Worm (Caenorhabditis elegans): ENCODE measurements around the gene txt-5.

The txt-5 gene

DNA sequence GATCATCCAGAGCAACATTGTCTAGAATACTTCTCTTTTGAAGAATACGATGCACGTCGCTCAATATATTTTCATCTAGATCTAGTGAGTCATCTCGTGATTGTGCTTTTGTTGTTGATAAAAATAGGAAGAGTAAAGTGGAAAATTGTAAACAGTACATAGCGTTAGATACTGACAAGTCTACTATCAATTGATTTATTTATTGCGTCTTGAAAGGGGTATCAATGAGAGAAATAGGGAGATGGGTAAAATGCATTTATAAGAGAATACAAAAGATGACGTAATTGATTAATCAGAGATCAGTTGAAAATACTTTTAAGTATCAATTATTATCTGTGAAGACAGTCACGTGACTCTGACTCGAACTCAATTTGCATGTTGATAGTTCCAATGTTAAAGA, at the start of gene txt-5:
Gene txt-5 (minus strand): TSS at position 224 of the 400 bp plus-strand sequence.
- TF ChIP-seq klf-2 (GFP tag; conservative IDR thresholded peaks at IDR 0.05) (no peak), ztf-29 (GFP tag; IDR thresholded peaks at IDR 0.05) (no peak), cog-1 (tag; optimal IDR thresholded peaks at IDR 0.05) (no peak), flt-1 (GFP tag; IDR thresholded peaks at IDR 0.05) (no peak), tab-1 (GFP tag; IDR thresholded peaks at IDR 0.05) (no peak), ref-1 (GFP tag; conservative IDR thresholded peaks at IDR 0.05) (no peak), T22C8.4 (GFP tag; IDR thresholded peaks at IDR 0.05) (no peak), ztf-23 (GFP tag; IDR thresholded peaks at IDR 0.05) (no peak), med-1 (GFP tag; optimal IDR thresholded peaks at IDR 0.05; ENCODE audit: insufficient read depth) (no peak)

DNA sequence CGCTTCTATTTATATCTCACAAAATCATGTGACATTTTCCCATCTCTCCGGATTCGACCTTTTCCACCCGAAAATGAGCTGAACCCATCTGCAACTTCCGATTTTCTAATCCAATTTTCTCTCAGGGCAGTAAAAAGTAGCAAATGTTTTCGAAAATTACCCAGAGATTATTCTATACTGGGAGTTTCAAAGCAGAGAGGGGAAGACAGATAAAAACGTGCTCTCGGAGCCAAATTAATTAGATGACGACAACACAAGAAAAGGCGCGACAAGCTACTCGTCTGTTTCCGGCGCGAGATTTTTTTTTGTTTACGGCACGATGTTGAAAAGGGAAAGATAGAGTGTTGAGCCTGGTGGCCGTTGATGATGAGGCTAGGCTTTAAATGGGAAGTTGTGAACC, 47.5 kb upstream of the txt-5 start:
- TF ChIP-seq klf-2 (GFP tag; conservative IDR thresholded peaks at IDR 0.05) = no peak
- no peak for TF ChIP-seq ztf-29 (GFP tag; IDR thresholded peaks at IDR 0.05)
- no peak for TF ChIP-seq cog-1 (tag; optimal IDR thresholded peaks at IDR 0.05)
- TF ChIP-seq ztf-23 (GFP tag; IDR thresholded peaks at IDR 0.05) = no peak
- TF ChIP-seq T22C8.4 (GFP tag; IDR thresholded peaks at IDR 0.05) = no peak
- no peak for TF ChIP-seq ref-1 (GFP tag; conservative IDR thresholded peaks at IDR 0.05)
- TF ChIP-seq med-1 (GFP tag; optimal IDR thresholded peaks at IDR 0.05; ENCODE audit: insufficient read depth) = no peak
- no peak for TF ChIP-seq flt-1 (GFP tag; IDR thresholded peaks at IDR 0.05)
- TF ChIP-seq tab-1 (GFP tag; IDR thresholded peaks at IDR 0.05) = no peak

DNA sequence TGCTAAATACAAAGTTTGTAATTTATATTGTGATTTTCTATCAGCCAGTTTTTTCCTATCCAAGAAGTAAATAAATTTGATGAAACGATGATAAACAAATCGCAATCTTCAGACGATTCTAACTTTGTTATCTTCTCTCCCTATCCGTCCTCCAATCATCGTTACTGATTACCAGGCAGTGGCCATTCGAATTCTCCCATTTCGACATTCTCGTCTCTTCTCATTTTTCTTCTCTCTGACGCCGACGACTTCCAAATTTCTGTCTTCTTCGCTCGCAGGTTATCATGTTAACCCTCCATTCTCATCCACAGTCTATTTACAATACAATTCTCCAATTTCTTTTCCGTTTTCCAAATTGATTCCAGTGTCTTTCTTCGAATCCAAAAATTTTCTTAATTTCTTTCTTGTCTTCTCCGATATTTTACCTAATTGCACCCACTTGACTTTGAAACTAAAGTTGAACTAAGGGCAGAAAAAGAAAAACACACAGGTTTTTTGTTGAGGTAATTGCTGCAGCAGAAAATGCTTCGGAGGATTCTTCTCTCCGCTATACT, 41.6 kb upstream of the txt-5 start, which contains the start of gene F40A3.2:
Gene F40A3.2 (plus strand): TSS at position 504 of the 554 bp plus-strand sequence.
- TF ChIP-seq ztf-23 (GFP tag; IDR thresholded peaks at IDR 0.05) = no peak
- no peak for TF ChIP-seq tab-1 (GFP tag; IDR thresholded peaks at IDR 0.05)
- TF ChIP-seq med-1 (GFP tag; optimal IDR thresholded peaks at IDR 0.05; ENCODE audit: insufficient read depth) = no peak
- TF ChIP-seq T22C8.4 (GFP tag; IDR thresholded peaks at IDR 0.05) = no peak
- no peak for TF ChIP-seq ref-1 (GFP tag; conservative IDR thresholded peaks at IDR 0.05)
- no peak for TF ChIP-seq cog-1 (tag; optimal IDR thresholded peaks at IDR 0.05)
- TF ChIP-seq flt-1 (GFP tag; IDR thresholded peaks at IDR 0.05) = no peak
- no peak for TF ChIP-seq ztf-29 (GFP tag; IDR thresholded peaks at IDR 0.05)
- TF ChIP-seq klf-2 (GFP tag; conservative IDR thresholded peaks at IDR 0.05) = no peak

DNA sequence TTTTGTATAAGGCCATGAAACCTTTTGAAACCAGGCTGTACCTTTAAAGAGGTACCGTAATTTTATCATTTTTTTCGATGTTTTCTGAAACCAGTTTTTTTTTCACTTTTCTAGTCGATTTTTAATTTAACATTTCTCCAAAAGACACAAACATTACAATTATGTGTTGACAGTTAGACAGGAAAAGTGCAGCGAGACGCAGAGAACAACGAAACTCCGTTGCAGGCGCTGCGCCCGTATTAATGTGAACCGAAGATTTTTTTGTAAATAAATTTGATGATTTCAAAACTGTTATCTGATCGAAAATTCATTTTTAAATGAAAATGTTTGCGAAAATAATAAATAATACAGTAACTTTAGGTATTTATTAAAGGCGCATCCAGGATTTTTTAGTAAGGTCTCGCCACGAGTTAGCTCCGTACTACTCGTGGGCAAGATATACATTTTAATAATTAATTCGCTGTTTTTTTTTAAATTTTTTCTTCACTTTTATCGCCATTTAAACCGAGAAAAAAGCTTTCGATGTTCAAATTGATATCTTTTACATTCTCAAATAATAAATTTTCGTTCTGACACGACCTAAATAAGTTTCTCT, 40.0 kb upstream of the txt-5 start, which contains the start of gene F40A3.3:
Gene F40A3.3 (plus strand): TSS at position 564 of the 595 bp plus-strand sequence.
- TF ChIP-seq cog-1 (tag; optimal IDR thresholded peaks at IDR 0.05) (no peak), klf-2 (GFP tag; conservative IDR thresholded peaks at IDR 0.05) (no peak), tab-1 (GFP tag; IDR thresholded peaks at IDR 0.05) (no peak), ztf-23 (GFP tag; IDR thresholded peaks at IDR 0.05) (no peak), flt-1 (GFP tag; IDR thresholded peaks at IDR 0.05) (no peak), T22C8.4 (GFP tag; IDR thresholded peaks at IDR 0.05) (no peak), ref-1 (GFP tag; conservative IDR thresholded peaks at IDR 0.05) (no peak), ztf-29 (GFP tag; IDR thresholded peaks at IDR 0.05) (no peak), med-1 (GFP tag; optimal IDR thresholded peaks at IDR 0.05; ENCODE audit: insufficient read depth) (no peak)

DNA sequence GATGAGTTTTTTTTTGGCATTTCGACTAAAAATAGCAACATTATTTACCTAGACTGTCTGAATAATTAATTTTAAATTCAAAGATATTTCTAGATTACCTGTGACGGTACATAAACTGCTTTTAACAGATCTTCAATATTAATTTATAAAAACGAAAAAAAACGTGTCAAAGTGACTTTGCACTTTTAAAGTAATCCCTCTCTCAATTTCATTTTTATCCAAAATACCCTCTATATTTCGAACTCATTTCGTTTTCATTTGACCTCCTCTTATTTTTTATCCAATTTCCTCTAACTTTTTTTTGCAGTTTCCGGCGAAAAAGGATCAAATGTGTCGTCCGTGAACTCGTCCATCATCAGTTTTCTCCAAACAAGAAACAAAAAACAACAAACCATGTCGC, 38.5 kb upstream of the txt-5 start, which contains the start of gene F40A3.4:
Gene F40A3.4 (plus strand): TSS at position 301 of the 400 bp plus-strand sequence.
- TF ChIP-seq ztf-23 (GFP tag; IDR thresholded peaks at IDR 0.05) (no peak), ref-1 (GFP tag; conservative IDR thresholded peaks at IDR 0.05) (no peak), med-1 (GFP tag; optimal IDR thresholded peaks at IDR 0.05; ENCODE audit: insufficient read depth) (no peak), flt-1 (GFP tag; IDR thresholded peaks at IDR 0.05) (no peak), ztf-29 (GFP tag; IDR thresholded peaks at IDR 0.05) (no peak), T22C8.4 (GFP tag; IDR thresholded peaks at IDR 0.05) (no peak), klf-2 (GFP tag; conservative IDR thresholded peaks at IDR 0.05) (no peak), tab-1 (GFP tag; IDR thresholded peaks at IDR 0.05) (no peak), cog-1 (tag; optimal IDR thresholded peaks at IDR 0.05) (no peak)

DNA sequence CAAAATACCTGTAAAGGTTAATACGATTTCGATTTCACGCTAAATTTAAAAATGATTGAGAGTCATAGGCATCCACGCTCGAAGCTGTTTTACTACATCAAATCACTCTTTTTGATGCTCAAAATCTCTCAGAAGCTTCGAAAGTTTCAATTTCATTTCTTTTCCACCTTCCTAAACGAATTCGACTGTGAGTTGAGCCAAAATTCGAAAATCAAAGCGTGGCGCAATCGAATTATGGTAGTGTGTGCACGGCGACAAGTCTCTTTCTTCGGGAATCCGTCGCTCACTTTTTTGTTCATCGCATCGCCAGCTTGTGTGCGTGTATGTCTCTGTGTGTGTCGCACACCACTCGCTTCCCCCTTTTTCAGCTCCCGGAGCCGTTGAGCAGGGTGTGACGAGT, 36.0 kb upstream of the txt-5 start:
- no peak for TF ChIP-seq ztf-23 (GFP tag; IDR thresholded peaks at IDR 0.05)
- TF ChIP-seq med-1 (GFP tag; optimal IDR thresholded peaks at IDR 0.05; ENCODE audit: insufficient read depth) = no peak
- TF ChIP-seq cog-1 (tag; optimal IDR thresholded peaks at IDR 0.05) = no peak
- no peak for TF ChIP-seq ztf-29 (GFP tag; IDR thresholded peaks at IDR 0.05)
- TF ChIP-seq T22C8.4 (GFP tag; IDR thresholded peaks at IDR 0.05) = no peak
- no peak for TF ChIP-seq tab-1 (GFP tag; IDR thresholded peaks at IDR 0.05)
- TF ChIP-seq ref-1 (GFP tag; conservative IDR thresholded peaks at IDR 0.05) = no peak
- no peak for TF ChIP-seq flt-1 (GFP tag; IDR thresholded peaks at IDR 0.05)
- no peak for TF ChIP-seq klf-2 (GFP tag; conservative IDR thresholded peaks at IDR 0.05)

DNA sequence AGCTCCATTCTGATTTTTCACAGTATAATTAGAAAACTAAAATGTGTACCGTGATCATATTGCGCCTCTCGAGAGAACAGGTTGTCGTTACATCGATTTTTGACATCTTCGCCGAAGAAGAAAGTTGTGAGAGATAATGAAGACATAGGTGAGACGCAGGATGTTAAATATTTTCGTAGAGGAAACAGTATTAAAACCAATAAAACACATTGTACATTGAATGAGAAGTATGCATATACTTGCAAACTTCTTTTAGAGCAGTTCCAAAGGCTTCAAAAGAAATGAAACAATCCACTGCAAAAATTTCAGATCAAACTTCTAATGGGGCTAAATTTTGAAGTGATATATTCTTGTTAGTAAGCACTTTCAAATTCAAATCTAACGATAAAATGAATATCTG, 33.8 kb upstream of the txt-5 start, which contains the start of gene nipi-4:
Gene nipi-4 (minus strand): TSS at position 101 of the 400 bp plus-strand sequence.
- TF ChIP-seq ztf-29 (GFP tag; IDR thresholded peaks at IDR 0.05) (no peak), flt-1 (GFP tag; IDR thresholded peaks at IDR 0.05) (no peak), ref-1 (GFP tag; conservative IDR thresholded peaks at IDR 0.05) (no peak), med-1 (GFP tag; optimal IDR thresholded peaks at IDR 0.05; ENCODE audit: insufficient read depth) (no peak), ztf-23 (GFP tag; IDR thresholded peaks at IDR 0.05) (no peak), T22C8.4 (GFP tag; IDR thresholded peaks at IDR 0.05) (no peak), klf-2 (GFP tag; conservative IDR thresholded peaks at IDR 0.05) (no peak), tab-1 (GFP tag; IDR thresholded peaks at IDR 0.05) (no peak), cog-1 (tag; optimal IDR thresholded peaks at IDR 0.05) (no peak)

DNA sequence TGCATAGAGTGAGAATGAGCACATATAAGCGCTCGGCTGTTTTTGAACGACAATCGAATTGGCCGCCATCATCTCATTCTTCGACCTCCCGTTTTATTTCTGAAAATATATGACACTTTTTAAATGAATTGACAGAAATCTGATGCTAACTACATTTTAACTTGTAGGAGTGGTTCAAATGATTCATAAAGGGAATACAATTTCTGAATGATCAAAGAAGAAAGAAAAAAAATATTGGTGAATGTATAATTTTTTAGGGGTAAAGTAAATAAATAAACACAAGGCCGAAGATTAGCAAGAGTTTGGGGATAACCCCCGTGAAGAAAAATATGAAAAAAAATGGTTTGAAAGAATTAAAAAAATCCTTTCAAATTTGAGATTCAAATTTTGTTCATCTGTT, 27.7 kb upstream of the txt-5 start, which contains the start of gene C37C3.11:
Gene C37C3.11 (minus strand): TSS at position 101 of the 400 bp plus-strand sequence.
- TF ChIP-seq cog-1 (tag; optimal IDR thresholded peaks at IDR 0.05) (no peak), tab-1 (GFP tag; IDR thresholded peaks at IDR 0.05) (no peak), flt-1 (GFP tag; IDR thresholded peaks at IDR 0.05) (no peak), ref-1 (GFP tag; conservative IDR thresholded peaks at IDR 0.05) (no peak), ztf-29 (GFP tag; IDR thresholded peaks at IDR 0.05) (no peak)

DNA sequence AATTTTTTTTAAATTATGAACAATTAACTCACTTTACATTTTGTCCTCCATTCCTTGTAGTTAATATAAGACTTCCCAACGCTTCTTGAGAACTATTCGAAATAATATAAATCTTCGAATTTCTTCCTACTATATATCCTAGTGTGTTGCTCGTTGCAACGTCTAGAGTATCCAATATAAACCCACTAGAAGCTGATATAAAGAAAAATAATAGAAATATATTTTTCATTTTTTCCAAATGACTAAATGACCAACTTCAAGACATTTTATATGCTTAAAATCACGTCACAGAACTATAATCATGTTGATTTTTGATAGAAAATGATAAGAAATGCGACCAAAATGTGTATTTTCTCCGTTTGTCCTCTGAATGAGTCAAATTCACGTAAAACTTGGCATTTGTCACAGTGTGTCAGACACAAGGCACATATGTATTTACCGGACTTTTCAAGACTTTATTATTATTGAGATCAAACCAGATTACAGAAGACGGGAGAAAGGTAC, 26.1 kb upstream of the txt-5 start, which contains the start of gene C37C3.10:
Gene C37C3.10 (minus strand): TSS at position 51 of the 504 bp plus-strand sequence.
- TF ChIP-seq med-1 (GFP tag; optimal IDR thresholded peaks at IDR 0.05; ENCODE audit: insufficient read depth) (no peak), klf-2 (GFP tag; conservative IDR thresholded peaks at IDR 0.05) (no peak), flt-1 (GFP tag; IDR thresholded peaks at IDR 0.05) (no peak), ztf-29 (GFP tag; IDR thresholded peaks at IDR 0.05) (no peak), tab-1 (GFP tag; IDR thresholded peaks at IDR 0.05) (no peak), cog-1 (tag; optimal IDR thresholded peaks at IDR 0.05) (no peak), T22C8.4 (GFP tag; IDR thresholded peaks at IDR 0.05) (no peak), ztf-23 (GFP tag; IDR thresholded peaks at IDR 0.05) (no peak), ref-1 (GFP tag; conservative IDR thresholded peaks at IDR 0.05) (no peak)
